Worm (Caenorhabditis elegans) whole organism, L2 larva: ENCODE results near the gene zig-5.

Experiments used
- F13H6.1 ChIP-seq: sonication (generic microtip); optimal IDR thresholded peaks from 2 replicates; lab custom pipeline; 2016; ENCODE audit warnings: missing genetic modification characterization, missing compliant biosample characterization
- aly-2 ChIP-seq: fragments of 150-350 bp; optimal IDR thresholded peaks from 2 replicates; lab custom pipeline; 2014; ENCODE audit warnings: missing biosample characterization, missing genetic modification characterization
- ama-1 ChIP-seq: fragments of 150-350 bp; optimal IDR thresholded peaks from 2 replicates; lab custom pipeline; 2018; ENCODE audit warnings: inconsistent platforms
- ceh-16 ChIP-seq: fragments of 150-350 bp; optimal IDR thresholded peaks from 2 replicates; lab custom pipeline; 2014; ENCODE audit warnings: missing biosample characterization, missing genetic modification characterization
- elt-1 ChIP-seq: fragments of 150-350 bp; optimal IDR thresholded peaks from 2 replicates; lab custom pipeline; 2014; ENCODE audit warnings: missing biosample characterization, missing genetic modification characterization
- elt-3 ChIP-seq: sonication (generic microtip); optimal IDR thresholded peaks from 2 replicates; lab custom pipeline; 2017; ENCODE audit warnings: missing biosample characterization, missing genetic modification characterization
- lin-13 ChIP-seq: fragments of 150-350 bp; optimal IDR thresholded peaks from 2 replicates; lab custom pipeline; 2014; ENCODE audit warnings: missing biosample characterization, missing genetic modification reagents, missing genetic modification characterization
- lin-39 ChIP-seq: fragments of 150-350 bp; optimal IDR thresholded peaks from 2 replicates; lab custom pipeline; 2014; ENCODE audit warnings: missing biosample characterization, missing genetic modification reagents, missing genetic modification characterization
- mdl-1 ChIP-seq, 2 experiments: fragments of 150-350 bp in 1 of 2; sonication (generic microtip) in 1 of 2; optimal IDR thresholded peaks; 2 replicates each; lab custom pipeline; 2017; ENCODE audit warnings: missing biosample characterization in 2 of 2, missing genetic modification characterization in 2 of 2
- nhr-12 ChIP-seq: fragments of 150-350 bp; optimal IDR thresholded peaks from 2 replicates; lab custom pipeline; 2014; ENCODE audit warnings: missing biosample characterization, missing genetic modification characterization
- snpc-4 ChIP-seq: fragments of 150-350 bp; optimal IDR thresholded peaks from 2 replicates; lab custom pipeline; 2014; ENCODE audit warnings: missing biosample characterization, missing genetic modification characterization
- unc-55 ChIP-seq: fragments of 150-350 bp; sonication (generic microtip); optimal IDR thresholded peaks from 3 replicates; lab custom pipeline; 2014; ENCODE audit warnings: missing biosample characterization, missing genetic modification reagents, missing genetic modification characterization
- unc-62 ChIP-seq: fragments of 150-350 bp; optimal IDR thresholded peaks from 2 replicates; lab custom pipeline; 2014; ENCODE audit warnings: missing biosample characterization, missing genetic modification reagents, missing genetic modification characterization

DNA sequence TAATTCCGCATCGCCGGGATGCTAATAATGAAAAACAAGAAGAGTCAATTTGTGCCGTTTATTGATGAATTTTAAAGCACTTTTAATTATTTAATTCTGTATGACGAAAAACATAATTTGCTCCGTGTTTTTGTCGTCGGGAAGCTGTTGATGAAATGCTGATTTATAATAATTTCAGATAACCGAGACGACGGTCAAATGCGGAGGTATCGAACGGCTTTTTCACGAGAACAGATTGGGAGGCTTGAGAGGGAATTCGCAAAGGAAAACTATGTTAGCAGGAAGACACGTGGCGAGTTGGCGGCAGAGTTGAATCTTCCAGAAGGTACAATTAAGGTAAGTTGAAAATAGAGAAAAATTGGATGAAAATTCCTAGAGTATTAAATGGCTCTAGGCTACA, 29.8 kb downstream of the zig-5 start:
- no peak for TF ChIP-seq elt-1 (tag; lab: Kevin White, UChicago)
- TF ChIP-seq snpc-4 (tag; lab: Kevin White, UChicago) = no peak
- TF ChIP-seq aly-2 = no peak
- no peak for TF ChIP-seq mdl-1 (tag; optimal IDR thresholded peaks at IDR 0.05; lab: Kevin White, UChicago)
- no peak for TF ChIP-seq unc-62 (GFP tag; lab: Kevin White, UChicago)
- no peak for TF ChIP-seq ceh-16 (tag; lab: Kevin White, UChicago)
- TF ChIP-seq nhr-12 (tag; lab: Kevin White, UChicago) = no peak
- TF ChIP-seq lin-39 (tag; lab: Kevin White, UChicago) = no peak
- TF ChIP-seq lin-13 = no peak
- TF ChIP-seq unc-55 (GFP tag; lab: Kevin White, UChicago) = no peak
- TF ChIP-seq F13H6.1 (tag; lab: Kevin White, UChicago) = no peak
- TF ChIP-seq elt-3 (tag; lab: Kevin White, UChicago) = no peak
- no peak for TF ChIP-seq ama-1 (lab: Kevin White, UChicago)
